Worm (Caenorhabditis elegans) whole organism, mixed stage, embryonic: ENCODE results near the gene F14F9.3.

ENCODE experiments used
- elt-1 ChIP-seq: sonication (generic microtip); optimal IDR thresholded peaks from 2 replicates; lab custom pipeline; 2017; ENCODE audit warnings: missing genetic modification characterization, mild to moderate bottlenecking, missing compliant biosample characterization, antibody characterized with exemption, moderate library complexity, borderline replicate concordance; ENCODE audit not compliant: insufficient read depth
- nhr-12 ChIP-seq: fragments of 150-350 bp; optimal IDR thresholded peaks from 2 replicates; lab custom pipeline; 2014; ENCODE audit warnings: missing biosample characterization, missing genetic modification characterization
- snpc-4 ChIP-seq: fragments of 150-350 bp; optimal IDR thresholded peaks from 2 replicates; lab custom pipeline; 2014; ENCODE audit warnings: missing biosample characterization, missing genetic modification characterization
- unc-39 ChIP-seq: fragments of 150-350 bp; optimal IDR thresholded peaks from 2 replicates; lab custom pipeline; 2014; ENCODE audit warnings: missing biosample characterization, missing genetic modification characterization
- unc-62 ChIP-seq: fragments of 150-350 bp; optimal IDR thresholded peaks from 2 replicates; lab custom pipeline; 2014; ENCODE audit warnings: missing biosample characterization, missing genetic modification reagents, missing genetic modification characterization
- ztf-11 ChIP-seq: fragments of 150-350 bp; optimal IDR thresholded peaks from 2 replicates; lab custom pipeline; 2014; ENCODE audit warnings: missing biosample characterization, missing genetic modification characterization

- TF ChIP-seq ztf-11 (tag; lab: Kevin White, UChicago) (no peak), nhr-12 (tag; lab: Kevin White, UChicago) (no peak), unc-62 (no peak), unc-39 (no peak), elt-1 (no peak), snpc-4 (tag; lab: Kevin White, UChicago) (no peak)
These were observed 33.1 kb upstream of the F14F9.3 start, which contains the start of gene srab-2 for ce11 chrV:5104934-5105333.
